Fruit fly (Drosophila melanogaster) whole organism, prepupa: Measurements from ENCODE around the gene CG7332.

ENCODE experiments used
- Blimp-1 ChIP-seq: fragments of 200-800 bp; sonication (Bioruptor generic); optimal IDR thresholded peaks from 3 replicates; lab custom pipeline; 2017; ENCODE audit warnings: missing biosample characterization, missing genetic modification characterization, mild to moderate bottlenecking, moderate library complexity, missing genetic modification reagents
- CG10669 ChIP-seq: fragments of 200-800 bp; sonication (Bioruptor generic); optimal IDR thresholded peaks from 3 replicates; lab custom pipeline; 2018; ENCODE audit warnings: missing biosample characterization, mild to moderate bottlenecking, missing genetic modification characterization, moderate library complexity
- CG11762 ChIP-seq: fragments of 200-800 bp; sonication (Bioruptor generic); optimal IDR thresholded peaks from 3 replicates; lab custom pipeline; 2016; ENCODE audit warnings: missing biosample characterization, missing genetic modification characterization; ENCODE audit not compliant: insufficient read depth
- CG11902 ChIP-seq: fragments of 200-800 bp; sonication (Bioruptor generic); optimal IDR thresholded peaks from 3 replicates; lab custom pipeline; 2016; ENCODE audit warnings: missing biosample characterization, missing genetic modification characterization
- CG15336 ChIP-seq: fragments of 200-800 bp; sonication (Bioruptor generic); IDR thresholded peaks from 2 replicates; pipeline ENCODE4 v1.3.6; 2022; ENCODE audit warnings: missing biosample characterization, missing genetic modification characterization
- CG1621 ChIP-seq: fragments of 200-800 bp; sonication (Bioruptor generic); optimal IDR thresholded peaks from 3 replicates; lab custom pipeline; 2018; ENCODE audit warnings: missing biosample characterization, mild to moderate bottlenecking, missing genetic modification characterization
- CG16779 ChIP-seq: fragments of 200-800 bp; sonication (Bioruptor generic); optimal IDR thresholded peaks from 3 replicates; lab custom pipeline; 2017; ENCODE audit warnings: missing biosample characterization, mild to moderate bottlenecking, missing genetic modification characterization
- CG3032 ChIP-seq: fragments of 200-800 bp; optimal IDR thresholded peaks from 2 replicates; lab custom pipeline; 2019; ENCODE audit warnings: missing biosample characterization, mild to moderate bottlenecking, missing genetic modification characterization, moderate library complexity
- CG31627 ChIP-seq: fragments of 200-800 bp; sonication (Bioruptor generic); optimal IDR thresholded peaks from 3 replicates; lab custom pipeline; 2016; ENCODE audit warnings: missing biosample characterization, missing genetic modification characterization
- CG32006 ChIP-seq: fragments of 200-800 bp; sonication (Bioruptor generic); optimal IDR thresholded peaks from 3 replicates; lab custom pipeline; 2017; ENCODE audit warnings: missing biosample characterization, mild to moderate bottlenecking, missing genetic modification characterization
- CG34406 ChIP-seq: fragments of 200-800 bp; sonication (Bioruptor generic); optimal IDR thresholded peaks from 3 replicates; lab custom pipeline; 2016; ENCODE audit warnings: missing biosample characterization, missing genetic modification characterization
- CG4318 ChIP-seq: fragments of 200-800 bp; sonication (Bioruptor generic); optimal IDR thresholded peaks from 3 replicates; lab custom pipeline; 2017; ENCODE audit warnings: missing biosample characterization, mild to moderate bottlenecking, missing genetic modification characterization
- CG6163 ChIP-seq: fragments of 200-800 bp; sonication (Bioruptor generic); IDR thresholded peaks from 3 replicates; pipeline ENCODE4 v1.3.6; 2022; ENCODE audit warnings: missing biosample characterization, missing genetic modification characterization
- CG6276 ChIP-seq: fragments of 200-800 bp; sonication (Bioruptor generic); optimal IDR thresholded peaks from 2 replicates; lab custom pipeline; 2017; ENCODE audit warnings: missing biosample characterization, mild to moderate bottlenecking, missing genetic modification characterization
- CG6792 ChIP-seq: fragments of 200-800 bp; sonication (Bioruptor generic); optimal IDR thresholded peaks from 3 replicates; lab custom pipeline; 2016; ENCODE audit warnings: missing biosample characterization, missing genetic modification characterization
- CG6808 ChIP-seq: fragments of 200-800 bp; sonication (Bioruptor generic); optimal IDR thresholded peaks from 3 replicates; lab custom pipeline; 2017; ENCODE audit warnings: missing biosample characterization, missing genetic modification characterization, mild to moderate bottlenecking, moderate library complexity, missing genetic modification reagents
- CG6854 ChIP-seq: fragments of 200-800 bp; sonication (Bioruptor generic); optimal IDR thresholded peaks from 2 replicates; lab custom pipeline; 2017; ENCODE audit warnings: missing biosample characterization, mild to moderate bottlenecking, missing genetic modification characterization
- CG7368 ChIP-seq: fragments of 200-800 bp; sonication (Bioruptor generic); optimal IDR thresholded peaks from 3 replicates; lab custom pipeline; 2016; ENCODE audit warnings: missing biosample characterization, missing genetic modification characterization
- CG8119 ChIP-seq: fragments of 200-800 bp; sonication (Bioruptor generic); IDR thresholded peaks from 3 replicates; pipeline ENCODE4 v1.3.6; 2022; ENCODE audit warnings: missing biosample characterization, missing genetic modification characterization
- CG9139 ChIP-seq: fragments of 200-800 bp; sonication (Bioruptor generic); optimal IDR thresholded peaks from 3 replicates; lab custom pipeline; 2017; ENCODE audit warnings: missing biosample characterization, mild to moderate bottlenecking, missing genetic modification characterization
- Eip75B ChIP-seq: fragments of 200-800 bp; sonication (Bioruptor generic); optimal IDR thresholded peaks from 3 replicates; lab custom pipeline; 2016; ENCODE audit warnings: missing biosample characterization, missing genetic modification characterization
- Eip78C ChIP-seq: fragments of 200-800 bp; sonication (Bioruptor generic); peaks from one replicate; lab custom pipeline; 2016; ENCODE audit warnings: missing biosample characterization, missing genetic modification characterization
- Ets21C ChIP-seq: fragments of 200-800 bp; sonication (Bioruptor generic); optimal IDR thresholded peaks from 3 replicates; lab custom pipeline; 2016; ENCODE audit warnings: missing biosample characterization, missing genetic modification characterization
- Ets96B ChIP-seq: fragments of 200-800 bp; optimal IDR thresholded peaks from 2 replicates; lab custom pipeline; 2019; ENCODE audit warnings: missing biosample characterization, mild to moderate bottlenecking, missing genetic modification characterization, moderate library complexity
- Hr38 ChIP-seq: sonication (Bioruptor generic); optimal IDR thresholded peaks from 2 replicates; lab custom pipeline; 2016; ENCODE audit warnings: missing biosample characterization, missing genetic modification characterization
- Hr39 ChIP-seq: fragments of 200-800 bp; sonication (Bioruptor generic); optimal IDR thresholded peaks from 2 replicates; lab custom pipeline; 2016; ENCODE audit warnings: missing biosample characterization, missing genetic modification characterization
- Hr4 ChIP-seq: fragments of 200-800 bp; sonication (Bioruptor generic); optimal IDR thresholded peaks from 3 replicates; lab custom pipeline; 2016; ENCODE audit warnings: missing biosample characterization, missing genetic modification characterization
- Lpt ChIP-seq: fragments of 200-800 bp; sonication (Bioruptor generic); optimal IDR thresholded peaks from 3 replicates; lab custom pipeline; 2016; ENCODE audit warnings: missing biosample characterization, missing genetic modification characterization
- OdsH ChIP-seq: fragments of 200-800 bp; sonication (Bioruptor generic); optimal IDR thresholded peaks from 3 replicates; lab custom pipeline; 2016; ENCODE audit warnings: missing biosample characterization, missing genetic modification characterization
- Smox ChIP-seq: fragments of 200-800 bp; sonication (Bioruptor generic); optimal IDR thresholded peaks from 3 replicates; lab custom pipeline; 2016; ENCODE audit warnings: missing biosample characterization, missing genetic modification characterization
- Sox102F ChIP-seq: fragments of 200-800 bp; sonication (Bioruptor generic); optimal IDR thresholded peaks from 2 replicates; lab custom pipeline; 2016; ENCODE audit warnings: missing biosample characterization, mild to moderate bottlenecking, missing genetic modification characterization
- Sox14 ChIP-seq: fragments of 200-800 bp; sonication (Bioruptor generic); optimal IDR thresholded peaks from 3 replicates; lab custom pipeline; 2016; ENCODE audit warnings: missing biosample characterization, missing genetic modification characterization
- achi ChIP-seq: fragments of 200-800 bp; sonication (Bioruptor generic); optimal IDR thresholded peaks from 3 replicates; lab custom pipeline; 2016; ENCODE audit warnings: missing biosample characterization, missing genetic modification characterization
- acj6 ChIP-seq: fragments of 200-800 bp; sonication (Bioruptor generic); optimal IDR thresholded peaks from 3 replicates; lab custom pipeline; 2016; ENCODE audit warnings: missing biosample characterization, missing genetic modification characterization
- cyc ChIP-seq: fragments of 200-800 bp; sonication (Bioruptor generic); optimal IDR thresholded peaks from 3 replicates; lab custom pipeline; 2016; ENCODE audit warnings: missing biosample characterization, missing genetic modification characterization
- dac ChIP-seq: fragments of 200-800 bp; sonication (Bioruptor generic); optimal IDR thresholded peaks from 2 replicates; lab custom pipeline; 2017; ENCODE audit warnings: missing biosample characterization, mild to moderate bottlenecking, missing genetic modification characterization
- dsx ChIP-seq: fragments of 200-800 bp; optimal IDR thresholded peaks from 3 replicates; lab custom pipeline; 2019; ENCODE audit warnings: missing biosample characterization, mild to moderate bottlenecking, missing genetic modification characterization, moderate library complexity; ENCODE audit not compliant: poor library complexity, severe bottlenecking
- eg ChIP-seq: fragments of 200-800 bp; sonication (Bioruptor generic); IDR thresholded peaks from 3 replicates; pipeline ENCODE4 v1.3.6; 2022; ENCODE audit warnings: missing biosample characterization, missing genetic modification characterization
- esn ChIP-seq: fragments of 200-800 bp; sonication (Bioruptor generic); optimal IDR thresholded peaks from 2 replicates; lab custom pipeline; 2016; ENCODE audit warnings: missing biosample characterization, mild to moderate bottlenecking, missing genetic modification characterization, moderate library complexity
- fd59A ChIP-seq: fragments of 200-800 bp; sonication (Bioruptor generic); optimal IDR thresholded peaks from 2 replicates; lab custom pipeline; 2017; ENCODE audit warnings: missing biosample characterization, mild to moderate bottlenecking, missing genetic modification characterization, missing genetic modification reagents
- fd85E ChIP-seq: fragments of 200-800 bp; sonication (Bioruptor generic); optimal IDR thresholded peaks from 3 replicates; lab custom pipeline; 2016; ENCODE audit warnings: missing biosample characterization, missing genetic modification characterization
- fkh ChIP-seq: fragments of 200-800 bp; sonication (Bioruptor generic); optimal IDR thresholded peaks from 3 replicates; lab custom pipeline; 2017; ENCODE audit warnings: missing biosample characterization, mild to moderate bottlenecking, missing genetic modification characterization, moderate library complexity
- net ChIP-seq: fragments of 200-800 bp; sonication (Bioruptor generic); optimal IDR thresholded peaks from 3 replicates; lab custom pipeline; 2016; ENCODE audit warnings: missing biosample characterization, missing genetic modification characterization
- salr ChIP-seq, 2 experiments: fragments of 200-800 bp; sonication (Bioruptor generic); optimal IDR thresholded peaks; 3 replicates each; lab custom pipeline; 2016 to 2018; ENCODE audit warnings: missing biosample characterization in 2 of 2, missing genetic modification characterization in 2 of 2, mild to moderate bottlenecking in 1 of 2
- spab ChIP-seq: fragments of 200-800 bp; sonication (Bioruptor generic); optimal IDR thresholded peaks from 2 replicates; lab custom pipeline; 2017; ENCODE audit warnings: missing biosample characterization, mild to moderate bottlenecking, missing genetic modification characterization, missing genetic modification reagents
- topi ChIP-seq: fragments of 200-800 bp; sonication (Bioruptor generic); optimal IDR thresholded peaks from 3 replicates; lab custom pipeline; 2016; ENCODE audit warnings: missing biosample characterization, missing genetic modification characterization
- vri ChIP-seq: fragments of 200-800 bp; sonication (Bioruptor generic); optimal IDR thresholded peaks from 3 replicates; lab custom pipeline; 2016; ENCODE audit warnings: missing biosample characterization, mild to moderate bottlenecking, missing genetic modification characterization

CG7332 gene

DNA sequence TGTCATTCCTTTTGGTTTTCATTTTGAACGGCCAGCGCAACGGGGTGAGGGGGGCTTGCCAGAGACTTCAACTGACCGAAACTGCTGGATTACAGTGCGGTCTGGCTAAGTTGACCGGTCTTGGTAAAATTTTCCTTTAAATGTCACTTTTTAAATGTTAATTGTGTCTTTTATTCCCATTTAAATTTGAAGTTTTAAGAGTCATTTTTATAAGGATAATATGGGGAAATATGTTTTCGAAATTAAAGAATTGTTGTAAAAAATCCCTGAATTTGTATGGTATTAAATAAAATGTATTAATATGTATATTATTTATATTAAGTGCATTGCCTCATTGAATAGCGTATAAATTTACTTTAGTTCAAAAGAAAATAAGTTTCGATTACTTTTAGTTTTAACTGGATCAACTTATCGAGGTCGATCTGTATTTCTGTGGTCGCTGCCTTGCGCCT lies 44.3 kb downstream of the CG7332 start (continued):
- TF ChIP-seq CG11902 (GFP tag; lab: Kevin White, UChicago) = peak; percentile 58
- peak; percentile 69 for TF ChIP-seq fd59A (GFP tag; lab: Kevin White, UChicago)
- peak; percentile 63 for TF ChIP-seq topi (GFP tag; lab: Kevin White, UChicago)
- TF ChIP-seq net (GFP tag; lab: Kevin White, UChicago) = peak; percentile 63
- no peak for TF ChIP-seq vri
- peak; percentile 79 for TF ChIP-seq OdsH (GFP tag; lab: Kevin White, UChicago)
- peak; percentile 72 for TF ChIP-seq CG6792 (GFP tag; lab: Kevin White, UChicago)
- TF ChIP-seq CG9139 (GFP tag; lab: Kevin White, UChicago) = peak; percentile 49
- peak; percentile 40 for TF ChIP-seq Hr39
- peak; percentile 87 for TF ChIP-seq CG6276 (GFP tag; lab: Kevin White, UChicago)
- peak; percentile 60 for TF ChIP-seq cyc (GFP tag; lab: Kevin White, UChicago)
- peak; percentile 48 for TF ChIP-seq Lpt (GFP tag; lab: Kevin White, UChicago)
- peak; percentile 24 for TF ChIP-seq Ets21C
- TF ChIP-seq achi (GFP tag; lab: Kevin White, UChicago) = peak; percentile 81
- peak; percentile 63 for TF ChIP-seq CG7368 (GFP tag; lab: Kevin White, UChicago)
- peak; percentile 53 for TF ChIP-seq CG16779
- peak; percentile 73 for TF ChIP-seq Hr4 (GFP tag; lab: Kevin White, UChicago)
- peak; percentile 86 for TF ChIP-seq CG3032 (tag; lab: Kevin White, UChicago)
- peak; percentile 65 for TF ChIP-seq CG10669 (GFP tag; lab: Kevin White, UChicago)
- peak; percentile 80 for TF ChIP-seq Ets96B (tag; lab: Kevin White, UChicago)
- peak; percentile 39 for TF ChIP-seq CG6854 (GFP tag; lab: Kevin White, UChicago)

DNA sequence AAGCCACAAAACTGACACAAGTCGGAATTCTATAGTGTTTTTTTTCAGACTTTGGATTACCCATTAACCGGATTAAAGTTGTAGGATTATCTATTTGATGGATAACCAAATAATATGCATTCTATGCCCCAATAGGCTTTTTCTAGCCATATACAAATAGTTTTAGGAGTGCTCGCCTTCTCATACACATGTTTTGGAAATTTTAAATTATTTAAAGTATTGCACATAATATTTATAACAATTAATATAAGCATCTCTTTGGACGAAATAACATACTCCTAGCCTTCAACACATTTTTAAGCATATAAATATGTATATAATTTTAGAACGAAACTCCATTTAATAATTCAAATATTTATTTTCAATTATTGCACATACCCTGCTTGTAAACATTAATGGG lies 45.1 kb downstream of the CG7332 start:
- TF ChIP-seq Sox102F (GFP tag; lab: Kevin White, UChicago) (no peak), CG10669 (GFP tag; lab: Kevin White, UChicago) (peak; percentile 53), fd59A (GFP tag; lab: Kevin White, UChicago) (peak; percentile 55), CG31627 (GFP tag; lab: Kevin White, UChicago) (no peak), esn (GFP tag; lab: Kevin White, UChicago) (peak; percentile 42), vri (no peak), CG6808 (GFP tag; lab: Kevin White, UChicago) (peak; percentile 70), CG4318 (GFP tag; lab: Kevin White, UChicago) (peak; percentile 34), Sox14 (GFP tag; lab: Kevin White, UChicago) (peak; percentile 19), CG11762 (GFP tag; lab: Kevin White, UChicago) (peak; percentile 25), CG15336 (GFP tag; lab: Robert Waterston, UW) (no peak), fd85E (no peak), CG6163 (GFP tag; lab: Robert Waterston, UW) (no peak), CG32006 (GFP tag; lab: Kevin White, UChicago) (peak; percentile 68), cyc (GFP tag; lab: Kevin White, UChicago) (peak; percentile 17), achi (GFP tag; lab: Kevin White, UChicago) (peak; percentile 39), fkh (GFP tag; lab: Kevin White, UChicago) (no peak), CG8119 (GFP tag; lab: Robert Waterston, UW) (no peak), Ets21C (no peak), eg (no peak), topi (GFP tag; lab: Kevin White, UChicago) (peak; percentile 24), Ets96B (tag; lab: Kevin White, UChicago) (peak; percentile 59), Hr38 (GFP tag; lab: Kevin White, UChicago) (no peak), Smox (peak; percentile 38), CG9139 (GFP tag; lab: Kevin White, UChicago) (peak; percentile 27), net (GFP tag; lab: Kevin White, UChicago) (peak; percentile 25), acj6 (GFP tag; lab: Kevin White, UChicago) (peak; percentile 57), spab (GFP tag; lab: Kevin White, UChicago) (peak; percentile 66), dac (no peak), CG6792 (GFP tag; lab: Kevin White, UChicago) (no peak), CG11902 (GFP tag; lab: Kevin White, UChicago) (peak; percentile 3), dsx (GFP tag; lab: Kevin White, UChicago) (peak; percentile 49), CG34406 (peak; percentile 32), Lpt (GFP tag; lab: Kevin White, UChicago) (no peak), Eip75B (GFP tag; lab: Kevin White, UChicago) (no peak), Blimp-1 (GFP tag; lab: Kevin White, UChicago) (peak; percentile 27), CG6854 (GFP tag; lab: Kevin White, UChicago) (no peak), salr (GFP tag; optimal IDR thresholded peaks at IDR 0.05; lab: Kevin White, UChicago) (peak; percentile 1 to 18), Eip78C (GFP tag; lab: Kevin White, UChicago) (peak; percentile 92), CG1621 (tag; lab: Kevin White, UChicago) (no peak)
